Fruit fly (Drosophila melanogaster) whole organism, embryonic: Measurements from ENCODE around the gene Scr.

Source experiments
- Atf6 ChIP-seq: fragments of 200-800 bp; sonication (Bioruptor generic); IDR thresholded peaks from 2 replicates; pipeline ENCODE4 v1.3.6; 2022; ENCODE audit warnings: missing biosample characterization, missing genetic modification characterization
- Bgb ChIP-seq: fragments of 200-800 bp; sonication (Bioruptor generic); IDR thresholded peaks from 2 replicates; pipeline ENCODE4 v1.3.6; 2022; ENCODE audit warnings: missing biosample characterization, missing genetic modification characterization; ENCODE audit not compliant: partially characterized antibody
- CG10147 ChIP-seq: fragments of 200-800 bp; sonication (Bioruptor generic); optimal IDR thresholded peaks from 2 replicates; lab custom pipeline; 2019; ENCODE audit warnings: missing biosample characterization, mild to moderate bottlenecking, missing genetic modification characterization, moderate library complexity
- CG10267 ChIP-seq: fragments of 200-800 bp; sonication (Bioruptor generic); optimal IDR thresholded peaks from 2 replicates; lab custom pipeline; 2018; ENCODE audit warnings: missing biosample characterization, mild to moderate bottlenecking, missing genetic modification characterization, moderate library complexity
- CG10565 ChIP-seq: fragments of 200-800 bp; sonication (Bioruptor generic); optimal IDR thresholded peaks from 3 replicates; lab custom pipeline; 2016; ENCODE audit warnings: missing biosample characterization, mild to moderate bottlenecking, missing genetic modification characterization
- CG11085 ChIP-seq: fragments of 200-800 bp; sonication (Bioruptor generic); IDR thresholded peaks from 2 replicates; pipeline ENCODE4 v1.3.6; 2022; ENCODE audit warnings: missing biosample characterization, missing genetic modification characterization
- CG11696 ChIP-seq: fragments of 200-800 bp; sonication (Bioruptor generic); IDR thresholded peaks from 2 replicates; pipeline ENCODE4 v1.3.6; 2022; ENCODE audit warnings: missing biosample characterization, missing genetic modification characterization
- CG12071 ChIP-seq: fragments of 200-800 bp; sonication (Bioruptor generic); optimal IDR thresholded peaks from 3 replicates; lab custom pipeline; 2018; ENCODE audit warnings: missing biosample characterization, mild to moderate bottlenecking, missing genetic modification characterization
- CG12744 ChIP-seq: fragments of 200-800 bp; sonication (Bioruptor generic); optimal IDR thresholded peaks from 2 replicates; lab custom pipeline; 2016; ENCODE audit warnings: missing biosample characterization, missing genetic modification characterization
- CG12769 ChIP-seq: fragments of 200-800 bp; sonication (Bioruptor generic); optimal IDR thresholded peaks from 2 replicates; lab custom pipeline; 2019; ENCODE audit warnings: missing biosample characterization, mild to moderate bottlenecking, missing genetic modification characterization, moderate library complexity
- CG13894 ChIP-seq: fragments of 200-800 bp; sonication (Bioruptor generic); optimal IDR thresholded peaks from 3 replicates; lab custom pipeline; 2018; ENCODE audit warnings: missing biosample characterization, mild to moderate bottlenecking, missing genetic modification characterization, moderate library complexity
- CG15601 ChIP-seq: fragments of 200-800 bp; sonication (Bioruptor generic); optimal IDR thresholded peaks from 3 replicates; lab custom pipeline; 2019; ENCODE audit warnings: missing biosample characterization, mild to moderate bottlenecking, missing genetic modification characterization, moderate library complexity
- CG17612 ChIP-seq: fragments of 200-800 bp; sonication (Bioruptor generic); IDR thresholded peaks from 2 replicates; pipeline ENCODE4 v1.3.6; 2022; ENCODE audit warnings: missing biosample characterization, missing genetic modification characterization
- CG18476 ChIP-seq: fragments of 200-800 bp; sonication (Bioruptor generic); optimal IDR thresholded peaks from 2 replicates; lab custom pipeline; 2016; ENCODE audit warnings: missing biosample characterization, mild to moderate bottlenecking, missing genetic modification characterization
- CG2875 ChIP-seq: fragments of 200-800 bp; sonication (Bioruptor generic); optimal IDR thresholded peaks from 2 replicates; lab custom pipeline; 2017; ENCODE audit warnings: missing biosample characterization, mild to moderate bottlenecking, missing genetic modification characterization, missing genetic modification reagents
- CG31365 ChIP-seq: fragments of 200-800 bp; sonication (Bioruptor generic); optimal IDR thresholded peaks from 2 replicates; lab custom pipeline; 2018; ENCODE audit warnings: missing biosample characterization, mild to moderate bottlenecking, missing genetic modification characterization
- CG3281 ChIP-seq: fragments of 200-800 bp; sonication (Bioruptor generic); optimal IDR thresholded peaks from 3 replicates; lab custom pipeline; 2017; ENCODE audit warnings: missing biosample characterization, mild to moderate bottlenecking, missing genetic modification characterization
- CG34376 ChIP-seq: fragments of 200-800 bp; sonication (Bioruptor generic); optimal IDR thresholded peaks from 2 replicates; lab custom pipeline; 2018; ENCODE audit warnings: missing biosample characterization, mild to moderate bottlenecking, missing genetic modification characterization
- CG42726 ChIP-seq: fragments of 200-800 bp; sonication (Bioruptor generic); IDR thresholded peaks from 2 replicates; pipeline ENCODE4 v1.3.6; 2022; ENCODE audit warnings: missing biosample characterization, missing genetic modification characterization; ENCODE audit not compliant: partially characterized antibody
- CG5180 ChIP-seq: fragments of 200-800 bp; sonication (Bioruptor generic); optimal IDR thresholded peaks from 3 replicates; lab custom pipeline; 2017; ENCODE audit warnings: missing biosample characterization, missing genetic modification characterization, mild to moderate bottlenecking, moderate library complexity, missing genetic modification reagents
- CG6654 ChIP-seq: fragments of 200-800 bp; sonication (Bioruptor generic); optimal IDR thresholded peaks from 2 replicates; lab custom pipeline; 2017; ENCODE audit warnings: missing biosample characterization, mild to moderate bottlenecking, missing genetic modification characterization
- CG6854 ChIP-seq: fragments of 200-800 bp; sonication (Bioruptor generic); optimal IDR thresholded peaks from 3 replicates; lab custom pipeline; 2017; ENCODE audit warnings: missing biosample characterization, mild to moderate bottlenecking, missing genetic modification characterization
- CG7963 ChIP-seq: fragments of 200-800 bp; sonication (Bioruptor generic); IDR thresholded peaks from 3 replicates; pipeline ENCODE4 v1.3.6; 2022; ENCODE audit warnings: missing biosample characterization, missing genetic modification characterization; ENCODE audit not compliant: partially characterized antibody
- CG8089 ChIP-seq: fragments of 200-800 bp; sonication (Bioruptor generic); optimal IDR thresholded peaks from 3 replicates; lab custom pipeline; 2016; ENCODE audit warnings: missing biosample characterization, missing genetic modification characterization
- CG8359 ChIP-seq: fragments of 200-800 bp; sonication (Bioruptor generic); optimal IDR thresholded peaks from 2 replicates; lab custom pipeline; 2017; ENCODE audit warnings: missing biosample characterization, mild to moderate bottlenecking, missing genetic modification characterization, borderline replicate concordance
- Dad ChIP-seq: fragments of 200-800 bp; sonication (Bioruptor generic); optimal IDR thresholded peaks from 3 replicates; lab custom pipeline; 2016; ENCODE audit warnings: missing biosample characterization, missing genetic modification characterization
- Deaf1 ChIP-seq: fragments of 200-800 bp; optimal IDR thresholded peaks from 3 replicates; lab custom pipeline; 2019; ENCODE audit warnings: missing biosample characterization, mild to moderate bottlenecking, missing genetic modification characterization, moderate library complexity
- Doc2 ChIP-seq: fragments of 200-800 bp; sonication (Bioruptor generic); IDR thresholded peaks from 2 replicates; pipeline ENCODE4 v1.3.6; 2022; ENCODE audit warnings: missing biosample characterization, missing genetic modification characterization
- Drgx ChIP-seq: fragments of 200-800 bp; sonication (Bioruptor generic); IDR thresholded peaks from 2 replicates; pipeline ENCODE4 v1.3.6; 2022; ENCODE audit warnings: missing biosample characterization, missing genetic modification characterization
- GATAe ChIP-seq: fragments of 200-800 bp; sonication (Bioruptor generic); conservative IDR thresholded peaks from 2 replicates; pipeline ENCODE4 v1.3.6; 2022; ENCODE audit warnings: missing biosample characterization, missing genetic modification characterization
- Gug ChIP-seq: fragments of 200-800 bp; sonication (Bioruptor generic); IDR thresholded peaks from 4 replicates; pipeline ENCODE4 v1.3.6; 2022; ENCODE audit warnings: missing biosample characterization, missing genetic modification characterization
- Hsf ChIP-seq: fragments of 200-800 bp; sonication (Bioruptor generic); optimal IDR thresholded peaks from 3 replicates; lab custom pipeline; 2016; ENCODE audit warnings: missing biosample characterization, missing genetic modification characterization
- Mad ChIP-seq: fragments of 200-800 bp; sonication (Bioruptor generic); optimal IDR thresholded peaks from 2 replicates; lab custom pipeline; 2016; ENCODE audit warnings: missing biosample characterization, missing genetic modification characterization
- NK7.1 ChIP-seq: fragments of 200-800 bp; sonication (Bioruptor generic); optimal IDR thresholded peaks from 3 replicates; lab custom pipeline; 2016; ENCODE audit warnings: missing biosample characterization, missing genetic modification characterization
- Rx ChIP-seq: fragments of 200-800 bp; sonication (Bioruptor generic); IDR thresholded peaks from 2 replicates; pipeline ENCODE4 v1.3.6; 2022; ENCODE audit warnings: missing biosample characterization, missing genetic modification characterization
- Sry-β ChIP-seq: fragments of 200-800 bp; sonication (Bioruptor generic); optimal IDR thresholded peaks from 2 replicates; lab custom pipeline; 2018; ENCODE audit warnings: missing biosample characterization, mild to moderate bottlenecking, missing genetic modification characterization, moderate library complexity
- ash1 ChIP-seq: fragments of 200-800 bp; sonication (Bioruptor generic); optimal IDR thresholded peaks from 2 replicates; lab custom pipeline; 2018; ENCODE audit warnings: missing biosample characterization, mild to moderate bottlenecking, missing genetic modification characterization
- az2 ChIP-seq: fragments of 200-800 bp; sonication (Bioruptor generic); optimal IDR thresholded peaks from 3 replicates; lab custom pipeline; 2016; ENCODE audit warnings: missing biosample characterization, missing genetic modification characterization
- bowl ChIP-seq: fragments of 200-800 bp; sonication (Bioruptor generic); IDR thresholded peaks from 2 replicates; pipeline ENCODE4 v1.3.6; 2022; ENCODE audit warnings: missing biosample characterization, missing genetic modification characterization
- caup ChIP-seq: fragments of 200-800 bp; sonication (Bioruptor generic); optimal IDR thresholded peaks from 3 replicates; lab custom pipeline; 2017; ENCODE audit warnings: missing biosample characterization, mild to moderate bottlenecking, missing genetic modification characterization, moderate library complexity; ENCODE audit not compliant: severe bottlenecking
- cg ChIP-seq: fragments of 200-800 bp; sonication (Bioruptor generic); optimal IDR thresholded peaks from 3 replicates; lab custom pipeline; 2019; ENCODE audit warnings: missing biosample characterization, mild to moderate bottlenecking, missing genetic modification characterization, moderate library complexity
- disco-r ChIP-seq: fragments of 200-800 bp; sonication (Bioruptor generic); optimal IDR thresholded peaks from 2 replicates; lab custom pipeline; 2016; ENCODE audit warnings: missing biosample characterization, missing genetic modification characterization
- ham ChIP-seq: fragments of 200-800 bp; sonication (Bioruptor generic); IDR thresholded peaks from 2 replicates; pipeline ENCODE4 v1.3.6; 2022; ENCODE audit warnings: missing biosample characterization, missing genetic modification characterization
- klu ChIP-seq: fragments of 200-800 bp; sonication (Bioruptor generic); IDR thresholded peaks from 2 replicates; pipeline ENCODE4 v1.3.6; 2022; ENCODE audit warnings: missing biosample characterization, missing genetic modification characterization
- mirr ChIP-seq: fragments of 200-800 bp; sonication (Bioruptor generic); optimal IDR thresholded peaks from 3 replicates; lab custom pipeline; 2018; ENCODE audit warnings: missing biosample characterization, mild to moderate bottlenecking, missing genetic modification characterization
- pita ChIP-seq: fragments of 200-800 bp; sonication (Bioruptor generic); optimal IDR thresholded peaks from 2 replicates; lab custom pipeline; 2017; ENCODE audit warnings: missing biosample characterization, mild to moderate bottlenecking, missing genetic modification characterization
- schlank ChIP-seq: fragments of 200-800 bp; sonication (Bioruptor generic); optimal IDR thresholded peaks from 2 replicates; lab custom pipeline; 2018; ENCODE audit warnings: missing biosample characterization, mild to moderate bottlenecking, missing genetic modification characterization
- sima ChIP-seq: fragments of 200-800 bp; sonication (Bioruptor generic); optimal IDR thresholded peaks from 2 replicates; lab custom pipeline; 2016; ENCODE audit warnings: missing biosample characterization, missing genetic modification characterization
- tap ChIP-seq: fragments of 200-800 bp; optimal IDR thresholded peaks from 3 replicates; lab custom pipeline; 2019; ENCODE audit warnings: missing biosample characterization, mild to moderate bottlenecking, missing genetic modification characterization, moderate library complexity
- usp ChIP-seq: fragments of >200 bp; optimal IDR thresholded peaks from 2 replicates; lab custom pipeline; 2017; ENCODE audit warnings: missing biosample characterization, missing genetic modification characterization
- z ChIP-seq: fragments of 200-800 bp; sonication (Bioruptor generic); IDR thresholded peaks from 3 replicates; pipeline ENCODE4 v1.3.6; 2022; ENCODE audit warnings: missing biosample characterization, missing genetic modification characterization
- zf30C ChIP-seq: fragments of 200-800 bp; sonication (Bioruptor generic); optimal IDR thresholded peaks from 3 replicates; lab custom pipeline; 2018; ENCODE audit warnings: missing biosample characterization, mild to moderate bottlenecking, missing genetic modification characterization

The Scr gene

dm6 chr3R:6893137-6893578, 43.4 kb upstream of the Scr start (continued):
- TF ChIP-seq CG31365: no peak
- TF ChIP-seq CG12744 (GFP tag; lab: Kevin White, UChicago): no peak
- TF ChIP-seq z (GFP tag; lab: Robert Waterston, UW): no peak
- TF ChIP-seq Dad (GFP tag; lab: Kevin White, UChicago): no peak
- TF ChIP-seq GATAe (GFP tag; lab: Robert Waterston, UW): no peak
- no peak for TF ChIP-seq schlank (tag; lab: Kevin White, UChicago)
- no peak for TF ChIP-seq CG10565 (GFP tag; lab: Kevin White, UChicago)
- TF ChIP-seq tap (tag; lab: Kevin White, UChicago): no peak
- no peak for TF ChIP-seq CG34376 (GFP tag; lab: Kevin White, UChicago)
- TF ChIP-seq ham: no peak
- no peak for TF ChIP-seq CG12071 (GFP tag; lab: Kevin White, UChicago)
- no peak for TF ChIP-seq ash1 (GFP tag; lab: Kevin White, UChicago)
- TF ChIP-seq usp (GFP tag; lab: Kevin White, UChicago): no peak
- TF ChIP-seq Sry-β (GFP tag; lab: Kevin White, UChicago): no peak
- TF ChIP-seq CG6654 (GFP tag; lab: Kevin White, UChicago): no peak
- TF ChIP-seq Gug (GFP tag; lab: Robert Waterston, UW): no peak
- no peak for TF ChIP-seq CG42726 (GFP tag; lab: Robert Waterston, UW)
- peak; percentile 98 for TF ChIP-seq cg (GFP tag; lab: Kevin White, UChicago)
- no peak for TF ChIP-seq CG5180
- TF ChIP-seq mirr (GFP tag; lab: Kevin White, UChicago): no peak
- TF ChIP-seq CG8089 (GFP tag; lab: Kevin White, UChicago): no peak
- no peak for TF ChIP-seq CG17612 (GFP tag; lab: Robert Waterston, UW)
- no peak for TF ChIP-seq Doc2 (GFP tag; lab: Robert Waterston, UW)
- no peak for TF ChIP-seq Atf6
- TF ChIP-seq disco-r (GFP tag; lab: Kevin White, UChicago): no peak
- TF ChIP-seq CG10267 (tag; lab: Kevin White, UChicago): no peak
- no peak for TF ChIP-seq zf30C (GFP tag; lab: Kevin White, UChicago)
- no peak for TF ChIP-seq Mad
- TF ChIP-seq CG2875 (GFP tag; lab: Kevin White, UChicago): no peak
- no peak for TF ChIP-seq CG11696 (GFP tag; lab: Robert Waterston, UW)
- TF ChIP-seq Drgx (GFP tag; lab: Robert Waterston, UW): no peak
- no peak for TF ChIP-seq NK7.1 (GFP tag; lab: Kevin White, UChicago)
- no peak for TF ChIP-seq sima
- TF ChIP-seq CG12769 (tag; lab: Kevin White, UChicago): peak; percentile 72
- no peak for TF ChIP-seq CG10147 (GFP tag; lab: Kevin White, UChicago)
- TF ChIP-seq az2 (GFP tag; lab: Kevin White, UChicago): no peak
- TF ChIP-seq klu (GFP tag; lab: Robert Waterston, UW): no peak
- TF ChIP-seq CG7963 (GFP tag; lab: Robert Waterston, UW): no peak
- no peak for TF ChIP-seq Rx (GFP tag; lab: Robert Waterston, UW)
- TF ChIP-seq Hsf (GFP tag; lab: Kevin White, UChicago): no peak
- no peak for TF ChIP-seq CG13894 (tag; lab: Kevin White, UChicago)
- TF ChIP-seq Deaf1 (tag; lab: Kevin White, UChicago): no peak
- no peak for TF ChIP-seq CG3281
- TF ChIP-seq CG8359 (GFP tag; lab: Kevin White, UChicago): no peak
- no peak for TF ChIP-seq caup (GFP tag; lab: Kevin White, UChicago)
- TF ChIP-seq CG18476 (GFP tag; lab: Kevin White, UChicago): no peak
- TF ChIP-seq Bgb (GFP tag; lab: Robert Waterston, UW): 0 out of 2 replicates have a peak, but pooled peaks have one; percentile 57
- no peak for TF ChIP-seq pita (GFP tag; lab: Kevin White, UChicago)
- no peak for TF ChIP-seq CG11085 (GFP tag; lab: Robert Waterston, UW)
- TF ChIP-seq CG6854 (GFP tag; lab: Kevin White, UChicago): no peak
- TF ChIP-seq CG15601 (tag; lab: Kevin White, UChicago): no peak
- TF ChIP-seq bowl (GFP tag; lab: Robert Waterston, UW): no peak
